Worm (Caenorhabditis elegans) whole organism, L2 larva: ENCODE data around the gene ced-11.

ENCODE experiments used
- ama-1 ChIP-seq: fragments of 150-350 bp; optimal IDR thresholded peaks from 2 replicates; lab custom pipeline; 2018; ENCODE audit warnings: inconsistent platforms
- crh-2 ChIP-seq: sonication (generic microtip); optimal IDR thresholded peaks from 2 replicates; lab custom pipeline; 2017; ENCODE audit warnings: missing biosample characterization, missing genetic modification characterization
- egl-27 ChIP-seq: sonication (generic microtip); optimal IDR thresholded peaks from 3 replicates; lab custom pipeline; 2017; ENCODE audit warnings: missing biosample characterization, missing genetic modification reagents, missing genetic modification characterization
- mab-5 ChIP-seq: fragments of 150-350 bp; optimal IDR thresholded peaks from 2 replicates; lab custom pipeline; 2014; ENCODE audit warnings: missing biosample characterization, missing genetic modification characterization
- nhr-25 ChIP-seq: fragments of 150-350 bp; sonication (generic microtip); optimal IDR thresholded peaks from 3 replicates; lab custom pipeline; 2014; ENCODE audit warnings: missing biosample characterization, missing genetic modification characterization

- no peak for TF ChIP-seq nhr-25 (tag; lab: Kevin White, UChicago)
- peak; percentile 38 for TF ChIP-seq ama-1 (lab: Kevin White, UChicago)
- no peak for TF ChIP-seq crh-2 (tag; lab: Kevin White, UChicago)
- no peak for TF ChIP-seq mab-5 (tag; lab: Kevin White, UChicago)
- no peak for TF ChIP-seq egl-27
Observed at ce11 chrIII:9080127-9080526, 39.2 kb upstream of the ced-11 start.
